Fruit fly (Drosophila melanogaster) whole organism, embryonic: ENCODE results near the gene CG43085.

Source experiments
- Abd-B ChIP-seq: fragments of 200-800 bp; sonication (Bioruptor generic); optimal IDR thresholded peaks from 2 replicates; lab custom pipeline; 2018; ENCODE audit warnings: missing biosample characterization, mild to moderate bottlenecking, missing genetic modification characterization, moderate library complexity
- Bgb ChIP-seq: fragments of 200-800 bp; sonication (Bioruptor generic); IDR thresholded peaks from 2 replicates; pipeline ENCODE4 v1.3.6; 2022; ENCODE audit warnings: missing biosample characterization, missing genetic modification characterization; ENCODE audit not compliant: partially characterized antibody
- CG1024 ChIP-seq: fragments of 200-800 bp; sonication (Bioruptor generic); IDR thresholded peaks from 2 replicates; pipeline ENCODE4 v1.3.6; 2022; ENCODE audit warnings: missing biosample characterization, missing genetic modification characterization
- CG10431 ChIP-seq: fragments of 200-800 bp; sonication (Bioruptor generic); optimal IDR thresholded peaks from 3 replicates; lab custom pipeline; 2018; ENCODE audit warnings: missing biosample characterization, mild to moderate bottlenecking, missing genetic modification characterization
- CG11247 ChIP-seq: fragments of 200-800 bp; sonication (Bioruptor generic); IDR thresholded peaks from 2 replicates; pipeline ENCODE4 v1.3.6; 2022; ENCODE audit warnings: missing biosample characterization, missing genetic modification characterization
- CG12155 ChIP-seq: fragments of 200-800 bp; sonication (Bioruptor generic); optimal IDR thresholded peaks from 3 replicates; lab custom pipeline; 2016; ENCODE audit warnings: missing biosample characterization, missing genetic modification characterization
- CG13775 ChIP-seq: fragments of 200-800 bp; sonication (Bioruptor generic); optimal IDR thresholded peaks from 3 replicates; lab custom pipeline; 2017; ENCODE audit warnings: missing biosample characterization, mild to moderate bottlenecking, missing genetic modification characterization
- CG14667 ChIP-seq: fragments of 200-800 bp; sonication (Bioruptor generic); IDR thresholded peaks from 2 replicates; pipeline ENCODE4 v1.3.6; 2022; ENCODE audit warnings: missing biosample characterization, missing genetic modification characterization
- CG17186 ChIP-seq: fragments of 200-800 bp; sonication (Bioruptor generic); optimal IDR thresholded peaks from 3 replicates; lab custom pipeline; 2017; ENCODE audit warnings: missing biosample characterization, missing genetic modification reagents, missing genetic modification characterization
- CG17328 ChIP-seq: fragments of 200-800 bp; sonication (Bioruptor generic); IDR thresholded peaks from 2 replicates; pipeline ENCODE4 v1.3.6; 2022; ENCODE audit warnings: missing biosample characterization, missing genetic modification characterization
- CG17361 ChIP-seq: fragments of 200-800 bp; sonication (Bioruptor generic); IDR thresholded peaks from 3 replicates; pipeline ENCODE4 v1.3.6; 2022; ENCODE audit warnings: missing biosample characterization, missing genetic modification characterization
- CG17829 ChIP-seq: fragments of 200-800 bp; optimal IDR thresholded peaks from 2 replicates; lab custom pipeline; 2019; ENCODE audit warnings: missing biosample characterization, mild to moderate bottlenecking, missing genetic modification characterization, moderate library complexity
- CG2678 ChIP-seq: fragments of 200-800 bp; sonication (Bioruptor generic); optimal IDR thresholded peaks from 3 replicates; lab custom pipeline; 2019; ENCODE audit warnings: missing biosample characterization, mild to moderate bottlenecking, missing genetic modification characterization, moderate library complexity
- CG3065 ChIP-seq: fragments of 200-800 bp; sonication (Bioruptor generic); optimal IDR thresholded peaks from 2 replicates; lab custom pipeline; 2016; ENCODE audit warnings: missing biosample characterization, missing genetic modification characterization
- CG34224 ChIP-seq: fragments of 200-800 bp; sonication (Bioruptor generic); IDR thresholded peaks from 3 replicates; pipeline ENCODE4 v1.3.6; 2022; ENCODE audit warnings: missing biosample characterization, missing genetic modification characterization; ENCODE audit not compliant: partially characterized antibody
- CG34422 ChIP-seq: fragments of 200-800 bp; sonication (Bioruptor generic); IDR thresholded peaks from 3 replicates; pipeline ENCODE4 v1.3.6; 2022; ENCODE audit warnings: missing biosample characterization, missing genetic modification characterization
- CG6791 ChIP-seq: fragments of 200-800 bp; sonication (Bioruptor generic); IDR thresholded peaks from 3 replicates; pipeline ENCODE4 v1.3.6; 2022; ENCODE audit warnings: missing biosample characterization, missing genetic modification characterization; ENCODE audit not compliant: partially characterized antibody
- CG7357 ChIP-seq: fragments of 200-800 bp; sonication (Bioruptor generic); IDR thresholded peaks from 3 replicates; pipeline ENCODE4 v1.3.6; 2022; ENCODE audit warnings: missing biosample characterization, missing genetic modification characterization
- CG8765 ChIP-seq: fragments of 200-800 bp; sonication (Bioruptor generic); IDR thresholded peaks from 2 replicates; pipeline ENCODE4 v1.3.6; 2022; ENCODE audit warnings: missing biosample characterization, missing genetic modification characterization
- CG9609 ChIP-seq: fragments of 200-800 bp; sonication (Bioruptor generic); optimal IDR thresholded peaks from 3 replicates; lab custom pipeline; 2016; ENCODE audit warnings: missing biosample characterization, missing genetic modification characterization
- Dad ChIP-seq: fragments of 200-800 bp; sonication (Bioruptor generic); optimal IDR thresholded peaks from 3 replicates; lab custom pipeline; 2016; ENCODE audit warnings: missing biosample characterization, missing genetic modification characterization
- Dbx ChIP-seq: fragments of 200-800 bp; sonication (Bioruptor generic); IDR thresholded peaks from 3 replicates; pipeline ENCODE4 v1.3.6; 2022; ENCODE audit warnings: missing biosample characterization, missing genetic modification characterization
- Dek ChIP-seq: fragments of 200-800 bp; sonication (Bioruptor generic); optimal IDR thresholded peaks from 3 replicates; lab custom pipeline; 2019; ENCODE audit warnings: missing biosample characterization, mild to moderate bottlenecking, missing genetic modification characterization, moderate library complexity
- Dp ChIP-seq: fragments of 200-800 bp; sonication (Bioruptor generic); optimal IDR thresholded peaks from 2 replicates; lab custom pipeline; 2018; ENCODE audit warnings: missing biosample characterization, mild to moderate bottlenecking, missing genetic modification characterization, moderate library complexity
- Ets97D ChIP-seq: fragments of 200-800 bp; sonication (Bioruptor generic); optimal IDR thresholded peaks from 3 replicates; lab custom pipeline; 2016; ENCODE audit warnings: missing biosample characterization, missing genetic modification characterization
- GATAe ChIP-seq: fragments of 200-800 bp; sonication (Bioruptor generic); conservative IDR thresholded peaks from 2 replicates; pipeline ENCODE4 v1.3.6; 2022; ENCODE audit warnings: missing biosample characterization, missing genetic modification characterization
- Gug ChIP-seq: fragments of 200-800 bp; sonication (Bioruptor generic); IDR thresholded peaks from 4 replicates; pipeline ENCODE4 v1.3.6; 2022; ENCODE audit warnings: missing biosample characterization, missing genetic modification characterization
- Hey ChIP-seq: fragments of 200-800 bp; sonication (Bioruptor generic); optimal IDR thresholded peaks from 3 replicates; lab custom pipeline; 2018; ENCODE audit warnings: missing biosample characterization, mild to moderate bottlenecking, missing genetic modification characterization
- Nf-YC ChIP-seq: fragments of 200-800 bp; optimal IDR thresholded peaks from 3 replicates; lab custom pipeline; 2019; ENCODE audit warnings: missing biosample characterization, mild to moderate bottlenecking, missing genetic modification characterization, moderate library complexity
- Ptx1 ChIP-seq: fragments of 200-800 bp; sonication (Bioruptor generic); IDR thresholded peaks from 2 replicates; pipeline ENCODE4 v1.3.6; 2022; ENCODE audit warnings: missing biosample characterization, missing genetic modification characterization
- TFAM ChIP-seq: fragments of 200-800 bp; sonication (Bioruptor generic); optimal IDR thresholded peaks from 2 replicates; lab custom pipeline; 2017; ENCODE audit warnings: missing biosample characterization, missing genetic modification characterization, inconsistent platforms
- ab ChIP-seq: fragments of 200-800 bp; sonication (Bioruptor generic); optimal IDR thresholded peaks from 2 replicates; lab custom pipeline; 2016; ENCODE audit warnings: missing biosample characterization, missing genetic modification characterization
- ash1 ChIP-seq: fragments of 200-800 bp; sonication (Bioruptor generic); optimal IDR thresholded peaks from 2 replicates; lab custom pipeline; 2018; ENCODE audit warnings: missing biosample characterization, mild to moderate bottlenecking, missing genetic modification characterization
- ato ChIP-seq: fragments of 200-800 bp; sonication (Bioruptor generic); IDR thresholded peaks from 2 replicates; pipeline ENCODE4 v1.3.6; 2022; ENCODE audit warnings: missing biosample characterization, missing genetic modification characterization; ENCODE audit not compliant: partially characterized antibody
- bbx ChIP-seq: fragments of 200-800 bp; sonication (Bioruptor generic); IDR thresholded peaks from 2 replicates; pipeline ENCODE4 v1.3.6; 2022; ENCODE audit warnings: missing biosample characterization, missing genetic modification characterization; ENCODE audit not compliant: partially characterized antibody
- bcd ChIP-seq: fragments of 200-800 bp; sonication (Bioruptor generic); optimal IDR thresholded peaks from 2 replicates; lab custom pipeline; 2017; ENCODE audit warnings: missing biosample characterization, mild to moderate bottlenecking, missing genetic modification characterization
- btn ChIP-seq: fragments of 200-800 bp; sonication (Bioruptor generic); optimal IDR thresholded peaks from 2 replicates; lab custom pipeline; 2016; ENCODE audit warnings: missing biosample characterization, missing genetic modification characterization
- cato ChIP-seq: fragments of 200-800 bp; sonication (Bioruptor generic); optimal IDR thresholded peaks from 2 replicates; lab custom pipeline; 2016; ENCODE audit warnings: missing biosample characterization, missing genetic modification characterization, borderline replicate concordance
- caup ChIP-seq: fragments of 200-800 bp; sonication (Bioruptor generic); optimal IDR thresholded peaks from 3 replicates; lab custom pipeline; 2017; ENCODE audit warnings: missing biosample characterization, mild to moderate bottlenecking, missing genetic modification characterization, moderate library complexity; ENCODE audit not compliant: severe bottlenecking
- da ChIP-seq: fragments of 200-800 bp; sonication (Bioruptor generic); optimal IDR thresholded peaks from 2 replicates; lab custom pipeline; 2016; ENCODE audit warnings: missing biosample characterization, missing genetic modification characterization
- grau ChIP-seq: fragments of 200-800 bp; optimal IDR thresholded peaks from 3 replicates; lab custom pipeline; 2019; ENCODE audit warnings: missing biosample characterization, mild to moderate bottlenecking, missing genetic modification characterization, moderate library complexity
- gsb-n ChIP-seq: fragments of 200-800 bp; sonication (Bioruptor generic); optimal IDR thresholded peaks from 3 replicates; lab custom pipeline; 2018; ENCODE audit warnings: missing biosample characterization, mild to moderate bottlenecking, missing genetic modification characterization
- peb ChIP-seq: fragments of 200-800 bp; sonication (Bioruptor generic); IDR thresholded peaks from 2 replicates; pipeline ENCODE4 v1.3.6; 2022; ENCODE audit warnings: missing biosample characterization, missing genetic modification characterization
- run ChIP-seq: fragments of 200-800 bp; sonication (Bioruptor generic); optimal IDR thresholded peaks from 3 replicates; lab custom pipeline; 2018; ENCODE audit warnings: missing biosample characterization, mild to moderate bottlenecking, missing genetic modification characterization
- sna ChIP-seq: fragments of 200-800 bp; sonication (Bioruptor generic); IDR thresholded peaks from 2 replicates; pipeline ENCODE4 v1.3.6; 2022; ENCODE audit warnings: missing biosample characterization, missing genetic modification characterization; ENCODE audit not compliant: partially characterized antibody
- sob ChIP-seq: fragments of 200-800 bp; sonication (Bioruptor generic); IDR thresholded peaks from 2 replicates; pipeline ENCODE4 v1.3.6; 2022; ENCODE audit warnings: missing biosample characterization, missing genetic modification characterization
- sqz ChIP-seq: fragments of 200-800 bp; sonication (Bioruptor generic); optimal IDR thresholded peaks from 3 replicates; lab custom pipeline; 2018; ENCODE audit warnings: missing biosample characterization, mild to moderate bottlenecking, missing genetic modification characterization
- tll ChIP-seq, 2 experiments: fragments of 200-800 bp in 1 of 2; fragments of >200 bp in 1 of 2; sonication (Bioruptor generic) in 1 of 2; optimal IDR thresholded peaks; 2 replicates each; lab custom pipeline; 2017 to 2019; ENCODE audit warnings: missing biosample characterization in 2 of 2, missing genetic modification characterization in 2 of 2, mild to moderate bottlenecking in 1 of 2, moderate library complexity in 1 of 2
- tup ChIP-seq: fragments of 200-800 bp; sonication (Bioruptor generic); optimal IDR thresholded peaks from 2 replicates; lab custom pipeline; 2016; ENCODE audit warnings: missing biosample characterization, mild to moderate bottlenecking, missing genetic modification characterization, moderate library complexity
- wek ChIP-seq: fragments of 200-800 bp; sonication (Bioruptor generic); optimal IDR thresholded peaks from 3 replicates; lab custom pipeline; 2018; ENCODE audit warnings: missing biosample characterization, mild to moderate bottlenecking, missing genetic modification characterization, moderate library complexity

Gene CG43085

dm6 chr3L:17621451-17621946 is 25.0 kb downstream of the CG43085 start, which contains the start of the genes Vps60 and anchor (continued):
- no peak for TF ChIP-seq Bgb (GFP tag; lab: Robert Waterston, UW)
- TF ChIP-seq CG10431: no peak
- TF ChIP-seq tll (GFP tag; optimal IDR thresholded peaks at IDR 0.05; lab: Kevin White, UChicago): no peak
- TF ChIP-seq CG8765 (GFP tag; lab: Robert Waterston, UW): no peak
- TF ChIP-seq GATAe (GFP tag; lab: Robert Waterston, UW): no peak
- peak; percentile 43 for TF ChIP-seq CG2678 (tag; lab: Kevin White, UChicago)
- TF ChIP-seq CG14667: no peak
- TF ChIP-seq tup: peak; percentile 4
- TF ChIP-seq Ets97D (GFP tag; lab: Kevin White, UChicago): peak; percentile 86
- TF ChIP-seq sob: peak; percentile 49
- no peak for TF ChIP-seq bbx (GFP tag; lab: Robert Waterston, UW)
- no peak for TF ChIP-seq CG1024 (GFP tag; lab: Robert Waterston, UW)
- no peak for TF ChIP-seq Hey (tag; lab: Kevin White, UChicago)
- TF ChIP-seq sqz (GFP tag; lab: Kevin White, UChicago): no peak
- no peak for TF ChIP-seq Gug (GFP tag; lab: Robert Waterston, UW)
- peak; percentile 43 for TF ChIP-seq caup (GFP tag; lab: Kevin White, UChicago)
- TF ChIP-seq da: no peak
- TF ChIP-seq wek (GFP tag; lab: Kevin White, UChicago): no peak
- peak; percentile 47 for TF ChIP-seq grau (tag; lab: Kevin White, UChicago)
- no peak for TF ChIP-seq run (tag; lab: Kevin White, UChicago)
- TF ChIP-seq CG34422 (GFP tag; lab: Robert Waterston, UW): no peak; the same call in 2 of the 3 replicates
- TF ChIP-seq CG34224 (GFP tag; lab: Robert Waterston, UW): no peak
- TF ChIP-seq CG13775: peak; percentile 55
- peak; percentile 66 for TF ChIP-seq CG9609 (GFP tag; lab: Kevin White, UChicago)
- peak; percentile 2 for TF ChIP-seq cato (GFP tag; lab: Kevin White, UChicago)
- peak; percentile 14 for TF ChIP-seq bcd (GFP tag; lab: Kevin White, UChicago)
- 0 out of 3 replicates have a peak, but pooled peaks have one; percentile 61 for TF ChIP-seq Dbx (GFP tag; lab: Robert Waterston, UW)
- TF ChIP-seq Nf-YC (tag; lab: Kevin White, UChicago): peak; percentile 52
- TF ChIP-seq CG17186 (GFP tag; lab: Kevin White, UChicago): peak; percentile 49
- peak; percentile 25 for TF ChIP-seq Dad
- TF ChIP-seq CG3065: peak; percentile 16
- no peak for TF ChIP-seq CG17328
- TF ChIP-seq Dp (GFP tag; lab: Kevin White, UChicago): peak; percentile 55
- peak; percentile 70; the same call in 2 of the 3 replicates for TF ChIP-seq CG17361 (GFP tag; lab: Robert Waterston, UW)
- no peak for TF ChIP-seq TFAM
- no peak for TF ChIP-seq sna (GFP tag; lab: Robert Waterston, UW)
- peak; percentile 23 for TF ChIP-seq Abd-B (GFP tag; lab: Kevin White, UChicago)
- TF ChIP-seq ab (GFP tag; lab: Kevin White, UChicago): no peak
- peak; percentile 48 for TF ChIP-seq CG17829 (tag; lab: Kevin White, UChicago)
- peak; percentile 64 for TF ChIP-seq btn (GFP tag; lab: Kevin White, UChicago)
- TF ChIP-seq gsb-n: peak; percentile 53
- TF ChIP-seq CG7357 (GFP tag; lab: Robert Waterston, UW): no peak
- TF ChIP-seq peb (GFP tag; lab: Robert Waterston, UW): no peak
- peak; percentile 58 for TF ChIP-seq CG12155 (GFP tag; lab: Kevin White, UChicago)
- no peak for TF ChIP-seq ash1 (GFP tag; lab: Kevin White, UChicago)
- TF ChIP-seq Ptx1: peak; percentile 47; the same call in 1 of the 2 replicates
- no peak for TF ChIP-seq CG11247
- TF ChIP-seq ato (GFP tag; lab: Robert Waterston, UW): 0 out of 2 replicates have a peak, but pooled peaks have one; percentile 21
- no peak for TF ChIP-seq CG6791 (GFP tag; lab: Robert Waterston, UW)
- TF ChIP-seq Dek: peak; percentile 29
